Worm (Caenorhabditis elegans) whole organism, young adult: ENCODE measurements around the gene bath-28.

Experiments used
- C17E4.6 ChIP-seq: fragments of 200-800 bp; sonication (Bioruptor generic); IDR thresholded peaks from 2 replicates; pipeline ENCODE4 v1.3.6; 2022; ENCODE audit warnings: missing genetic modification reagents, missing genetic modification characterization, missing compliant biosample characterization
- D2030.7 ChIP-seq: fragments of 200-800 bp; sonication (Bioruptor generic); IDR thresholded peaks from 2 replicates; pipeline ENCODE4 v1.3.6; 2022; ENCODE audit warnings: missing genetic modification reagents, missing genetic modification characterization, missing compliant biosample characterization
- F10E7.11 ChIP-seq: sonication (generic microtip); optimal IDR thresholded peaks from 2 replicates; lab custom pipeline; 2017; ENCODE audit warnings: mild to moderate bottlenecking, missing genetic modification characterization, moderate library complexity, missing compliant biosample characterization
- F22D6.2 ChIP-seq: sonication (generic microtip); optimal IDR thresholded peaks from 2 replicates; lab custom pipeline; 2016; ENCODE audit warnings: mild to moderate bottlenecking, missing genetic modification characterization, missing compliant biosample characterization
- F33H1.4 ChIP-seq: fragments of 200-800 bp; sonication (Bioruptor generic); IDR thresholded peaks from 2 replicates; pipeline ENCODE4 v1.3.6; 2022; ENCODE audit warnings: missing genetic modification reagents, missing genetic modification characterization, missing compliant biosample characterization
- F49E8.2 ChIP-seq: sonication (generic microtip); optimal IDR thresholded peaks from 3 replicates; lab custom pipeline; 2017; ENCODE audit warnings: missing genetic modification characterization, mild to moderate bottlenecking, missing compliant biosample characterization, antibody characterized with exemption, moderate library complexity; ENCODE audit not compliant: insufficient read depth
- F57A8.1 ChIP-seq: fragments of 200-800 bp; sonication (Bioruptor generic); optimal IDR thresholded peaks from 2 replicates; lab custom pipeline; 2018; ENCODE audit warnings: mild to moderate bottlenecking, missing genetic modification characterization, moderate library complexity, missing compliant biosample characterization
- K12H6.12 ChIP-seq: fragments of 200-800 bp; sonication (Bioruptor generic); optimal IDR thresholded peaks from 2 replicates; lab custom pipeline; 2018; ENCODE audit warnings: mild to moderate bottlenecking, missing genetic modification characterization, missing compliant biosample characterization
- T07F8.4 ChIP-seq: sonication (generic microtip); optimal IDR thresholded peaks from 2 replicates; lab custom pipeline; 2016; ENCODE audit warnings: mild to moderate bottlenecking, missing genetic modification characterization, moderate library complexity, missing compliant biosample characterization
- Y53F4B.3 ChIP-seq: fragments of 200-800 bp; sonication (Bioruptor generic); IDR thresholded peaks from 2 replicates; pipeline ENCODE4 v1.3.6; 2022; ENCODE audit warnings: missing genetic modification reagents, missing genetic modification characterization, missing compliant biosample characterization
- Y56A3A.18 ChIP-seq: fragments of 200-800 bp; sonication (Bioruptor generic); IDR thresholded peaks from 2 replicates; pipeline ENCODE4 v1.3.6; 2022; ENCODE audit warnings: missing genetic modification reagents, missing genetic modification characterization, missing compliant biosample characterization
- Y95B8A.8 ChIP-seq: fragments of 200-800 bp; sonication (Bioruptor generic); IDR thresholded peaks from 2 replicates; pipeline ENCODE4 v1.3.6; 2022; ENCODE audit warnings: missing genetic modification reagents, missing genetic modification characterization, missing compliant biosample characterization
- ZK185.1 ChIP-seq: sonication (generic microtip); optimal IDR thresholded peaks from 2 replicates; lab custom pipeline; 2016; ENCODE audit warnings: mild to moderate bottlenecking, missing genetic modification characterization, missing compliant biosample characterization; ENCODE audit not compliant: poor library complexity, severe bottlenecking
- akir-1 ChIP-seq: fragments of 200-800 bp; sonication (Bioruptor generic); optimal IDR thresholded peaks from 2 replicates; lab custom pipeline; 2018; ENCODE audit warnings: mild to moderate bottlenecking, missing genetic modification characterization, moderate library complexity, missing compliant biosample characterization
- athp-1 ChIP-seq: sonication (generic microtip); optimal IDR thresholded peaks from 2 replicates; lab custom pipeline; 2017; ENCODE audit warnings: mild to moderate bottlenecking, missing genetic modification characterization, missing compliant biosample characterization
- attf-3 ChIP-seq: fragments of 200-800 bp; sonication (Bioruptor generic); conservative IDR thresholded peaks from 2 replicates; pipeline ENCODE4 v1.3.6; 2022; ENCODE audit warnings: missing genetic modification reagents, missing genetic modification characterization, missing compliant biosample characterization
- bed-1 ChIP-seq: fragments of 200-800 bp; sonication (Bioruptor generic); IDR thresholded peaks from 2 replicates; pipeline ENCODE4 v1.3.6; 2022; ENCODE audit warnings: missing genetic modification reagents, missing genetic modification characterization, missing compliant biosample characterization
- dox-1 ChIP-seq: fragments of 200-800 bp; sonication (Bioruptor generic); IDR thresholded peaks from 2 replicates; pipeline ENCODE4 v1.3.6; 2022; ENCODE audit warnings: missing genetic modification reagents, missing genetic modification characterization, missing compliant biosample characterization
- dpl-1 ChIP-seq: fragments of 150-350 bp; optimal IDR thresholded peaks from 2 replicates; lab custom pipeline; 2014; ENCODE audit warnings: missing biosample characterization, missing genetic modification reagents, missing genetic modification characterization
- efl-1 ChIP-seq: fragments of 150-350 bp; optimal IDR thresholded peaks from 2 replicates; lab custom pipeline; 2014; ENCODE audit warnings: missing biosample characterization, missing genetic modification reagents, missing genetic modification characterization
- ekl-4 ChIP-seq: fragments of 200-800 bp; sonication (Bioruptor generic); IDR thresholded peaks from 2 replicates; pipeline ENCODE4 v1.3.6; 2022; ENCODE audit warnings: missing genetic modification reagents, missing genetic modification characterization, missing compliant biosample characterization
- hlh-12 ChIP-seq: sonication (generic microtip); optimal IDR thresholded peaks from 2 replicates; lab custom pipeline; 2016; ENCODE audit warnings: missing genetic modification characterization, missing compliant biosample characterization
- hlh-26 ChIP-seq: fragments of 200-800 bp; sonication (Bioruptor generic); conservative IDR thresholded peaks from 2 replicates; pipeline ENCODE4 v1.3.6; 2022; ENCODE audit warnings: missing genetic modification reagents, missing genetic modification characterization, missing compliant biosample characterization
- hmg-1.2 ChIP-seq: fragments of 200-800 bp; sonication (Bioruptor generic); IDR thresholded peaks from 2 replicates; pipeline ENCODE4 v1.3.6; 2022; ENCODE audit warnings: missing genetic modification reagents, missing genetic modification characterization, missing compliant biosample characterization
- hsf-1 ChIP-seq: fragments of 200-800 bp; sonication (Bioruptor generic); IDR thresholded peaks from 2 replicates; pipeline ENCODE4 v1.3.6; 2022; ENCODE audit warnings: missing genetic modification reagents, missing genetic modification characterization, missing compliant biosample characterization
- lin-54 ChIP-seq: fragments of 200-800 bp; sonication (Bioruptor generic); optimal IDR thresholded peaks from 2 replicates; lab custom pipeline; 2018; ENCODE audit warnings: mild to moderate bottlenecking, missing genetic modification characterization, missing compliant biosample characterization
- lir-1 ChIP-seq: fragments of 200-800 bp; sonication (Bioruptor generic); conservative IDR thresholded peaks from 2 replicates; pipeline ENCODE4 v1.3.6; 2022; ENCODE audit warnings: missing genetic modification reagents, missing genetic modification characterization, missing compliant biosample characterization
- lsl-1 ChIP-seq: fragments of 200-800 bp; sonication (Bioruptor generic); optimal IDR thresholded peaks from 2 replicates; lab custom pipeline; 2018; ENCODE audit warnings: mild to moderate bottlenecking, missing genetic modification characterization, moderate library complexity, missing compliant biosample characterization
- lsy-27 ChIP-seq: sonication (generic microtip); optimal IDR thresholded peaks from 2 replicates; lab custom pipeline; 2017; ENCODE audit warnings: missing genetic modification characterization, mild to moderate bottlenecking, missing compliant biosample characterization, antibody characterized with exemption, missing genotype, borderline replicate concordance; ENCODE audit not compliant: insufficient read depth
- madf-6 ChIP-seq: fragments of 200-800 bp; sonication (Bioruptor generic); IDR thresholded peaks from 2 replicates; pipeline ENCODE4 v1.3.6; 2022; ENCODE audit warnings: missing genetic modification reagents, missing genetic modification characterization, missing compliant biosample characterization
- madf-8 ChIP-seq: fragments of 200-800 bp; sonication (Bioruptor generic); conservative IDR thresholded peaks from 2 replicates; pipeline ENCODE4 v1.3.6; 2022; ENCODE audit warnings: missing genetic modification reagents, missing genetic modification characterization, missing compliant biosample characterization
- mcd-1 ChIP-seq: fragments of 200-800 bp; sonication (Bioruptor generic); IDR thresholded peaks from 2 replicates; pipeline ENCODE4 v1.3.6; 2022; ENCODE audit warnings: missing genetic modification reagents, missing genetic modification characterization, missing compliant biosample characterization
- mes-4 ChIP-seq: sonication (generic microtip); optimal IDR thresholded peaks from 2 replicates; lab custom pipeline; 2016; ENCODE audit warnings: missing genotype, missing genetic modification characterization, missing compliant biosample characterization
- nfyb-1 ChIP-seq: fragments of 200-800 bp; sonication (Bioruptor generic); IDR thresholded peaks from 2 replicates; pipeline ENCODE4 v1.3.6; 2022; ENCODE audit warnings: missing genetic modification reagents, missing genetic modification characterization, missing compliant biosample characterization
- nhr-120 ChIP-seq: fragments of 200-800 bp; sonication (Bioruptor generic); IDR thresholded peaks from 2 replicates; pipeline ENCODE4 v1.3.6; 2022; ENCODE audit warnings: missing genetic modification characterization, missing compliant biosample characterization
- nhr-90 ChIP-seq: sonication (generic microtip); optimal IDR thresholded peaks from 2 replicates; lab custom pipeline; 2016; ENCODE audit warnings: missing genotype, mild to moderate bottlenecking, missing genetic modification characterization, missing compliant biosample characterization
- pha-4 ChIP-seq: fragments of 150-350 bp; sonication (generic microtip); optimal IDR thresholded peaks from 2 replicates; lab custom pipeline; 2014; ENCODE audit warnings: missing biosample characterization, missing genetic modification reagents, missing genetic modification characterization
- rcor-1 ChIP-seq: fragments of 200-800 bp; sonication (Bioruptor generic); IDR thresholded peaks from 2 replicates; pipeline ENCODE4 v1.3.6; 2022; ENCODE audit warnings: missing genetic modification reagents, missing genetic modification characterization, missing compliant biosample characterization
- repo-1 ChIP-seq: sonication (generic microtip); optimal IDR thresholded peaks from 2 replicates; lab custom pipeline; 2017; ENCODE audit warnings: mild to moderate bottlenecking, missing genetic modification characterization, missing compliant biosample characterization
- rpc-1 ChIP-seq, 2 experiments: fragments of 150-350 bp in 1 of 2; sonication (generic microtip) in 1 of 2; optimal IDR thresholded peaks; 2 replicates each; lab custom pipeline; 2014 to 2018; ENCODE audit warnings: missing biosample characterization in 1 of 2, missing genetic modification characterization in 1 of 2, missing genetic modification reagents in 1 of 2, missing genotype in 1 of 2
- sea-2 ChIP-seq: fragments of 200-800 bp; sonication (Bioruptor generic); IDR thresholded peaks from 2 replicates; pipeline ENCODE4 v1.3.6; 2022; ENCODE audit warnings: missing genetic modification characterization, missing compliant biosample characterization
- somi-1 ChIP-seq: fragments of 200-800 bp; sonication (Bioruptor generic); optimal IDR thresholded peaks from 2 replicates; lab custom pipeline; 2018; ENCODE audit warnings: mild to moderate bottlenecking, missing genetic modification characterization, missing compliant biosample characterization
- xnd-1 ChIP-seq: sonication (generic microtip); optimal IDR thresholded peaks from 2 replicates; lab custom pipeline; 2016; ENCODE audit warnings: missing genotype, missing genetic modification reagents, missing genetic modification characterization, missing compliant biosample characterization
- ztf-3 ChIP-seq: fragments of 200-800 bp; sonication (Bioruptor generic); optimal IDR thresholded peaks from 2 replicates; lab custom pipeline; 2018; ENCODE audit warnings: mild to moderate bottlenecking, missing genetic modification characterization, missing compliant biosample characterization

bath-28 gene

DNA sequence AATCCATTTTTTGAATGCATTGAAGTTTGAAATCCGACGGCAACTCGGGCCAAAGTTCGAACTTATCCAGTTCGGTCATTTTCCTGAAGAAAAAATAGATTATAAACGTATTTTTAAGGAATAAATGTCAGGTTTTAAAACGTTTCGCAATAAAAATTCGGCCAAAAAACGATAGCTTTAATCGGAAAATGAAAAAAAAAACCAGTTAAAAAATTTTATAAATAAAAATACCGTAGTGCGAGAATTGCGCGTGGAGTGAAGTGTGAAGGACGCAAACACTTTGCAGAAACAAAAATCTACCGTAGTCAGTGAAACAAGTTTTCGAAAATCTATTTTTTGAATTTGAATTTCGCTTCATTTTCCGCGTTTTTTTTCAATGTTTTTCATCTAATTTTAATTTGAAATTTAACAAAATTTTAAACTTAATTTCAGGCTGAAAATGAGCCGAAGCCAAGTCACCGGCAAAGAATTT lies 5.1 kb upstream of the bath-28 start, which contains the start of gene F14D2.8:
F14D2.8 (minus strand) TSS at position 51 of the 472 bp plus-strand sequence.
- TF ChIP-seq lsl-1 (GFP tag; lab: Kevin White, UChicago) (peak; percentile 86), K12H6.12 (tag; lab: Kevin White, UChicago) (no peak), Y56A3A.18 (GFP tag; lab: Robert Waterston, UW) (no peak), lir-1 (GFP tag; lab: Robert Waterston, UW) (no peak), lsy-27 (tag; lab: Kevin White, UChicago) (no peak), F33H1.4 (GFP tag; lab: Robert Waterston, UW) (no peak), nhr-90 (tag; lab: Kevin White, UChicago) (no peak), attf-3 (no peak), nhr-120 (GFP tag; lab: Robert Waterston, UW) (no peak), sea-2 (no peak), lin-54 (GFP tag; lab: Kevin White, UChicago) (no peak), dpl-1 (no peak), Y53F4B.3 (GFP tag; lab: Robert Waterston, UW) (no peak), D2030.7 (GFP tag; lab: Robert Waterston, UW) (peak; percentile 25; the same call in 1 of the 2 replicates), athp-1 (tag; lab: Kevin White, UChicago) (no peak), C17E4.6 (GFP tag; lab: Robert Waterston, UW) (no peak), madf-8 (GFP tag; lab: Robert Waterston, UW) (0 out of 2 replicates have a peak, but pooled peaks have one; percentile 6), rpc-1 (optimal IDR thresholded peaks at IDR 0.05; lab: Kevin White, UChicago) (no peak), rpc-1 (tag; optimal IDR thresholded peaks at IDR 0.05; lab: Kevin White, UChicago) (no peak), pha-4 (tag; lab: Kevin White, UChicago) (no peak), F49E8.2 (tag; lab: Kevin White, UChicago) (no peak), hlh-12 (no peak), F57A8.1 (GFP tag; lab: Kevin White, UChicago) (no peak), hsf-1 (GFP tag; lab: Robert Waterston, UW) (no peak), ZK185.1 (tag; lab: Kevin White, UChicago) (no peak), T07F8.4 (tag; lab: Kevin White, UChicago) (no peak), mes-4 (tag; lab: Kevin White, UChicago) (no peak), ekl-4 (GFP tag; lab: Robert Waterston, UW) (no peak), F22D6.2 (no peak), madf-6 (peak; percentile 68), bed-1 (GFP tag; lab: Robert Waterston, UW) (no peak), hlh-26 (no peak), akir-1 (GFP tag; lab: Kevin White, UChicago) (no peak)

DNA sequence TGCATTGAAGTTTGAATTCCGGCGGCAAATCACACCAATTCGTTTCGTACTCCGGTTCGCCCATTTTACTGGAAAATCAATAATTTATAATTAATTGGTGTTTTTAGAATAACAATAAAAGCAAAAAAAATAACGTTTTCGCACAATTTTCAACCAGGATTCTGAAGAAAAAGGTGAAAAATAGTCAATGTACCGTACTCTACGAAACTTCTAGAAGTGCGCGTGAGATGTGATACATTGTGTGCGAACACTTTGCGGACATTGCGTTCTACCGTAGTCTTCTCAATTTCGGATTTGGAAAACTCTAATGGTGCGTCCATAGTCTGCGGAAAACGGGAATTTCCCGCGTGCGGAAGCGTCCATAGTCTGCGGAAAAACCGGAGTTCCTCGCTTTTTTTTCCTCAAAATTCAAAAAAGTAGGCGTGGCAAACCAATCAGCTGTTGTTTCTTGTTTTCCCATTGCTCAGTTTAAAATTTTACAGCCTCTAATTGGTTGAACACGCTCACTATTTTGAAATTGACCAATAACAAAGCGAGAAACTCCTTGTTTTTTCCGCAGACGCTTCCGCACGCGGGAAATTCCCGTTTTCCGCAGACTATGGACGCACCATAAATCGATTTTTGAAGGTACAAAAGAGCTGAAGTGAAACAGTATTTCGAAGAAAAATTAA lies 3.3 kb upstream of the bath-28 start, which contains the start of the genes F14D2.14 and bath-29:
F14D2.14 (minus strand) TSS at position 51 of the 671 bp plus-strand sequence.
bath-29 (plus strand) TSS at position 621 of the 671 bp plus-strand sequence.
- no peak for TF ChIP-seq ztf-3
- peak; percentile 71 for TF ChIP-seq lsl-1 (GFP tag; lab: Kevin White, UChicago)
- peak; percentile 84 for TF ChIP-seq madf-6
- TF ChIP-seq akir-1 (GFP tag; lab: Kevin White, UChicago) = no peak
- TF ChIP-seq nfyb-1 (GFP tag; lab: Robert Waterston, UW) = peak; percentile 70; the same call in 1 of the 2 replicates
- 0 out of 2 replicates have a peak, but pooled peaks have one; percentile 23 for TF ChIP-seq ekl-4 (GFP tag; lab: Robert Waterston, UW)
- TF ChIP-seq xnd-1 (tag; lab: Kevin White, UChicago) = peak; percentile 15
- 0 out of 2 replicates have a peak, but pooled peaks have one; percentile 10 for TF ChIP-seq Y95B8A.8 (GFP tag; lab: Robert Waterston, UW)
- TF ChIP-seq nhr-90 (tag; lab: Kevin White, UChicago) = no peak
- no peak for TF ChIP-seq repo-1 (tag; lab: Kevin White, UChicago)
- TF ChIP-seq rcor-1 (GFP tag; lab: Robert Waterston, UW) = peak; percentile 15; the same call in 1 of the 2 replicates
- TF ChIP-seq madf-8 (GFP tag; lab: Robert Waterston, UW) = 0 out of 2 replicates have a peak, but pooled peaks have one; percentile 45
- TF ChIP-seq attf-3 = no peak
- peak; percentile 0 for TF ChIP-seq efl-1
- 0 out of 2 replicates have a peak, but pooled peaks have one; percentile 15 for TF ChIP-seq mcd-1 (GFP tag; lab: Robert Waterston, UW)
- TF ChIP-seq somi-1 = no peak
- TF ChIP-seq hsf-1 (GFP tag; lab: Robert Waterston, UW) = peak; percentile 90
- peak; percentile 40; the same call in 1 of the 2 replicates for TF ChIP-seq dox-1 (GFP tag; lab: Robert Waterston, UW)
- no peak for TF ChIP-seq F10E7.11 (tag; lab: Kevin White, UChicago)
- no peak for TF ChIP-seq K12H6.12 (tag; lab: Kevin White, UChicago)
- peak; percentile 51 for TF ChIP-seq D2030.7 (GFP tag; lab: Robert Waterston, UW)
- TF ChIP-seq hmg-1.2 = 0 out of 2 replicates have a peak, but pooled peaks have one; percentile 5
